Fruit fly (Drosophila melanogaster) whole organism, embryonic: ENCODE results near the gene Glut1.

Experiments
- Blimp-1 ChIP-seq: fragments of 200-800 bp; sonication (Bioruptor generic); optimal IDR thresholded peaks from 3 replicates; lab custom pipeline; 2018; ENCODE audit warnings: missing biosample characterization, missing genetic modification characterization, mild to moderate bottlenecking, moderate library complexity, missing genetic modification reagents
- CG11398 ChIP-seq: fragments of 200-800 bp; sonication (Bioruptor generic); optimal IDR thresholded peaks from 2 replicates; lab custom pipeline; 2016; ENCODE audit warnings: missing biosample characterization, missing genetic modification characterization
- CG12219 ChIP-seq: fragments of 200-800 bp; sonication (Bioruptor generic); optimal IDR thresholded peaks from 3 replicates; lab custom pipeline; 2018; ENCODE audit warnings: missing biosample characterization, mild to moderate bottlenecking, missing genetic modification characterization
- CG12942 ChIP-seq: fragments of 200-800 bp; sonication (Bioruptor generic); optimal IDR thresholded peaks from 3 replicates; lab custom pipeline; 2016; ENCODE audit warnings: missing biosample characterization, missing genetic modification characterization
- CG14441 ChIP-seq: fragments of 200-800 bp; sonication (Bioruptor generic); IDR thresholded peaks from 2 replicates; pipeline ENCODE4 v1.3.6; 2022; ENCODE audit warnings: missing biosample characterization, missing genetic modification characterization
- CG14860 ChIP-seq: fragments of 200-800 bp; sonication (Bioruptor generic); IDR thresholded peaks from 3 replicates; pipeline ENCODE4 v1.3.6; 2022; ENCODE audit warnings: missing biosample characterization, missing genetic modification characterization; ENCODE audit not compliant: partially characterized antibody
- CG16813 ChIP-seq: fragments of 200-800 bp; sonication (Bioruptor generic); IDR thresholded peaks from 3 replicates; pipeline ENCODE4 v1.3.6; 2022; ENCODE audit warnings: missing biosample characterization, missing genetic modification characterization; ENCODE audit not compliant: partially characterized antibody
- CG2712 ChIP-seq: fragments of 200-800 bp; optimal IDR thresholded peaks from 3 replicates; lab custom pipeline; 2019; ENCODE audit warnings: missing biosample characterization, mild to moderate bottlenecking, missing genetic modification characterization, moderate library complexity
- CG30020 ChIP-seq: fragments of 200-800 bp; optimal IDR thresholded peaks from 2 replicates; lab custom pipeline; 2019; ENCODE audit warnings: missing biosample characterization, mild to moderate bottlenecking, missing genetic modification characterization, moderate library complexity
- CG31224 ChIP-seq: fragments of 200-800 bp; sonication (Bioruptor generic); IDR thresholded peaks from 2 replicates; pipeline ENCODE4 v1.3.6; 2022; ENCODE audit warnings: missing biosample characterization, missing genetic modification characterization
- CG31365 ChIP-seq: fragments of 200-800 bp; sonication (Bioruptor generic); optimal IDR thresholded peaks from 2 replicates; lab custom pipeline; 2018; ENCODE audit warnings: missing biosample characterization, mild to moderate bottlenecking, missing genetic modification characterization
- CG32767 ChIP-seq: fragments of 200-800 bp; sonication (Bioruptor generic); IDR thresholded peaks from 2 replicates; pipeline ENCODE4 v1.3.6; 2022; ENCODE audit warnings: missing biosample characterization, missing genetic modification characterization
- CG4707 ChIP-seq: fragments of 200-800 bp; sonication (Bioruptor generic); optimal IDR thresholded peaks from 2 replicates; lab custom pipeline; 2018; ENCODE audit warnings: missing biosample characterization, mild to moderate bottlenecking, missing genetic modification characterization, moderate library complexity
- CG5245 ChIP-seq: fragments of 200-800 bp; sonication (Bioruptor generic); optimal IDR thresholded peaks from 3 replicates; lab custom pipeline; 2016; ENCODE audit warnings: missing biosample characterization, missing genetic modification characterization
- CG6254 ChIP-seq: fragments of 200-800 bp; sonication (Bioruptor generic); optimal IDR thresholded peaks from 3 replicates; lab custom pipeline; 2017; ENCODE audit warnings: mild to moderate bottlenecking, missing biosample characterization, missing genetic modification reagents, missing genetic modification characterization
- CG7963 ChIP-seq: fragments of 200-800 bp; sonication (Bioruptor generic); IDR thresholded peaks from 3 replicates; pipeline ENCODE4 v1.3.6; 2022; ENCODE audit warnings: missing biosample characterization, missing genetic modification characterization; ENCODE audit not compliant: partially characterized antibody
- CG7987 ChIP-seq: fragments of 200-800 bp; sonication (Bioruptor generic); optimal IDR thresholded peaks from 2 replicates; lab custom pipeline; 2018; ENCODE audit warnings: missing biosample characterization, mild to moderate bottlenecking, missing genetic modification characterization, moderate library complexity
- CG9797 ChIP-seq: fragments of 200-800 bp; sonication (Bioruptor generic); optimal IDR thresholded peaks from 3 replicates; lab custom pipeline; 2018; ENCODE audit warnings: missing biosample characterization, mild to moderate bottlenecking, missing genetic modification characterization
- Fer2 ChIP-seq: fragments of 200-800 bp; sonication (Bioruptor generic); optimal IDR thresholded peaks from 2 replicates; lab custom pipeline; 2018; ENCODE audit warnings: missing biosample characterization, mild to moderate bottlenecking, missing genetic modification characterization, moderate library complexity
- HHEX ChIP-seq: fragments of 200-800 bp; sonication (Bioruptor generic); optimal IDR thresholded peaks from 3 replicates; lab custom pipeline; 2017; ENCODE audit warnings: missing biosample characterization, mild to moderate bottlenecking, missing genetic modification characterization, missing genetic modification reagents
- Hand ChIP-seq: fragments of 200-800 bp; sonication (Bioruptor generic); optimal IDR thresholded peaks from 2 replicates; lab custom pipeline; 2017; ENCODE audit warnings: mild to moderate bottlenecking, missing biosample characterization, missing genetic modification reagents, missing genetic modification characterization
- Hey ChIP-seq: fragments of 200-800 bp; sonication (Bioruptor generic); optimal IDR thresholded peaks from 3 replicates; lab custom pipeline; 2018; ENCODE audit warnings: missing biosample characterization, mild to moderate bottlenecking, missing genetic modification characterization
- Jarid2 ChIP-seq: fragments of 200-800 bp; sonication (Bioruptor generic); optimal IDR thresholded peaks from 3 replicates; lab custom pipeline; 2017; ENCODE audit warnings: mild to moderate bottlenecking, missing biosample characterization, missing genetic modification reagents, missing genetic modification characterization
- MESR4 ChIP-seq: fragments of 200-800 bp; sonication (Bioruptor generic); optimal IDR thresholded peaks from 2 replicates; lab custom pipeline; 2018; ENCODE audit warnings: missing biosample characterization, mild to moderate bottlenecking, missing genetic modification characterization, moderate library complexity
- Mad ChIP-seq: fragments of 200-800 bp; sonication (Bioruptor generic); optimal IDR thresholded peaks from 2 replicates; lab custom pipeline; 2016; ENCODE audit warnings: missing biosample characterization, missing genetic modification characterization
- Scr ChIP-seq: fragments of 200-800 bp; sonication (Bioruptor generic); IDR thresholded peaks from 2 replicates; pipeline ENCODE4 v1.3.6; 2022; ENCODE audit warnings: missing biosample characterization, missing genetic modification characterization; ENCODE audit not compliant: partially characterized antibody
- Sry-β ChIP-seq: fragments of 200-800 bp; sonication (Bioruptor generic); optimal IDR thresholded peaks from 2 replicates; lab custom pipeline; 2018; ENCODE audit warnings: missing biosample characterization, mild to moderate bottlenecking, missing genetic modification characterization, moderate library complexity
- Taf1 ChIP-seq: fragments of 200-800 bp; sonication (Bioruptor generic); IDR thresholded peaks from 2 replicates; pipeline ENCODE4 v1.3.6; 2022; ENCODE audit warnings: missing biosample characterization, missing genetic modification characterization
- abd-A ChIP-seq: fragments of 200-800 bp; sonication (Bioruptor generic); optimal IDR thresholded peaks from 3 replicates; lab custom pipeline; 2019; ENCODE audit warnings: missing biosample characterization, mild to moderate bottlenecking, missing genetic modification characterization, moderate library complexity
- ase ChIP-seq: fragments of 200-800 bp; sonication (Bioruptor generic); IDR thresholded peaks from 3 replicates; pipeline ENCODE4 v1.3.6; 2022; ENCODE audit warnings: missing biosample characterization, missing genetic modification characterization
- ash1 ChIP-seq: fragments of 200-800 bp; sonication (Bioruptor generic); optimal IDR thresholded peaks from 2 replicates; lab custom pipeline; 2018; ENCODE audit warnings: missing biosample characterization, mild to moderate bottlenecking, missing genetic modification characterization
- cg ChIP-seq: fragments of 200-800 bp; sonication (Bioruptor generic); optimal IDR thresholded peaks from 3 replicates; lab custom pipeline; 2019; ENCODE audit warnings: missing biosample characterization, mild to moderate bottlenecking, missing genetic modification characterization, moderate library complexity
- chm ChIP-seq: fragments of 200-800 bp; sonication (Bioruptor generic); IDR thresholded peaks from 2 replicates; pipeline ENCODE4 v1.3.6; 2022; ENCODE audit warnings: missing biosample characterization, missing genetic modification characterization
- cwo ChIP-seq: fragments of 200-800 bp; sonication (Bioruptor generic); optimal IDR thresholded peaks from 3 replicates; lab custom pipeline; 2017; ENCODE audit warnings: missing biosample characterization, missing genetic modification characterization, mild to moderate bottlenecking, moderate library complexity, missing genetic modification reagents
- ems ChIP-seq: fragments of 200-800 bp; sonication (Bioruptor generic); optimal IDR thresholded peaks from 3 replicates; lab custom pipeline; 2016; ENCODE audit warnings: missing biosample characterization, missing genetic modification characterization
- en ChIP-seq: fragments of 200-800 bp; sonication (Bioruptor generic); optimal IDR thresholded peaks from 2 replicates; lab custom pipeline; 2016; ENCODE audit warnings: missing biosample characterization, missing genetic modification characterization
- esg ChIP-seq: fragments of 200-800 bp; sonication (Bioruptor generic); conservative IDR thresholded peaks from 2 replicates; pipeline ENCODE4 v1.3.6; 2022; ENCODE audit warnings: missing biosample characterization, missing genetic modification characterization
- eve ChIP-seq, 2 experiments: fragments of >200 bp; optimal IDR thresholded peaks; 2 replicates each; lab custom pipeline; 2017; ENCODE audit warnings: missing biosample characterization in 2 of 2, missing genetic modification characterization in 2 of 2
- gce ChIP-seq: fragments of 200-800 bp; sonication (Bioruptor generic); IDR thresholded peaks from 3 replicates; pipeline ENCODE4 v1.3.6; 2022; ENCODE audit warnings: missing biosample characterization, missing genetic modification characterization
- insv ChIP-seq, 2 experiments: fragments of 200-800 bp; sonication (Bioruptor generic); optimal IDR thresholded peaks; 3 replicates each; lab custom pipeline; 2016 to 2018; ENCODE audit warnings: missing biosample characterization in 2 of 2, missing genetic modification characterization in 2 of 2
- luna ChIP-seq: fragments of 200-800 bp; sonication (Bioruptor generic); optimal IDR thresholded peaks from 2 replicates; lab custom pipeline; 2016; ENCODE audit warnings: missing biosample characterization, missing genetic modification characterization
- maf-S ChIP-seq: fragments of 200-800 bp; sonication (Bioruptor generic); optimal IDR thresholded peaks from 2 replicates; lab custom pipeline; 2016; ENCODE audit warnings: missing biosample characterization, missing genetic modification characterization
- nmo ChIP-seq: fragments of 200-800 bp; sonication (Bioruptor generic); optimal IDR thresholded peaks from 2 replicates; lab custom pipeline; 2018; ENCODE audit warnings: missing biosample characterization, mild to moderate bottlenecking, missing genetic modification characterization, moderate library complexity
- salm ChIP-seq: fragments of 200-800 bp; sonication (Bioruptor generic); optimal IDR thresholded peaks from 2 replicates; lab custom pipeline; 2018; ENCODE audit warnings: missing biosample characterization, mild to moderate bottlenecking, missing genetic modification characterization
- tio ChIP-seq: fragments of 200-800 bp; sonication (Bioruptor generic); optimal IDR thresholded peaks from 2 replicates; lab custom pipeline; 2017; ENCODE audit warnings: missing biosample characterization, missing genetic modification characterization, inconsistent platforms
- trem ChIP-seq: fragments of 200-800 bp; optimal IDR thresholded peaks from 3 replicates; lab custom pipeline; 2019; ENCODE audit warnings: missing biosample characterization, mild to moderate bottlenecking, missing genetic modification characterization, moderate library complexity
- ttk ChIP-seq: fragments of 200-800 bp; sonication (Bioruptor generic); IDR thresholded peaks from 2 replicates; pipeline ENCODE4 v2.1.2; 2022; ENCODE audit warnings: missing biosample characterization, missing genetic modification characterization
- unpg ChIP-seq: fragments of 200-800 bp; sonication (Bioruptor generic); optimal IDR thresholded peaks from 3 replicates; lab custom pipeline; 2018; ENCODE audit warnings: missing biosample characterization, mild to moderate bottlenecking, missing genetic modification characterization, moderate library complexity
- zen ChIP-seq: fragments of 200-800 bp; sonication (Bioruptor generic); optimal IDR thresholded peaks from 3 replicates; lab custom pipeline; 2018; ENCODE audit warnings: missing biosample characterization, mild to moderate bottlenecking, missing genetic modification characterization, moderate library complexity

Gene Glut1

dm6 chr3L:895314-895980, 18.4 kb upstream of the Glut1 start, which contains the start of gene CG34056 (continued):
- TF ChIP-seq gce (GFP tag; lab: Robert Waterston, UW) = peak; percentile 94
- no peak for TF ChIP-seq insv (GFP tag; optimal IDR thresholded peaks at IDR 0.05; lab: Kevin White, UChicago)
- TF ChIP-seq Sry-β = peak; percentile 49
- no peak for TF ChIP-seq Scr
- no peak for TF ChIP-seq Hey (tag; lab: Kevin White, UChicago)
- TF ChIP-seq Blimp-1 = peak; percentile 91
- peak; percentile 85 for TF ChIP-seq ems
- peak; percentile 83 for TF ChIP-seq Fer2 (tag; lab: Kevin White, UChicago)
- peak; percentile 74 for TF ChIP-seq CG4707 (GFP tag; lab: Kevin White, UChicago)
- peak; percentile 80 for TF ChIP-seq trem
- TF ChIP-seq CG12219 (GFP tag; lab: Kevin White, UChicago) = peak; percentile 80
- TF ChIP-seq chm (GFP tag; lab: Robert Waterston, UW) = peak; percentile 95
- peak; percentile 95 for TF ChIP-seq ttk
- peak; percentile 68 for TF ChIP-seq tio (GFP tag; lab: Kevin White, UChicago)
- TF ChIP-seq Hand (GFP tag; lab: Kevin White, UChicago) = peak; percentile 40
- peak; percentile 88 for TF ChIP-seq nmo (GFP tag; lab: Kevin White, UChicago)
- peak; percentile 89 for TF ChIP-seq CG32767 (GFP tag; lab: Robert Waterston, UW)
- TF ChIP-seq CG30020 = no peak
- peak; percentile 73 for TF ChIP-seq CG31365
- peak; percentile 58 for TF ChIP-seq CG7987 (GFP tag; lab: Kevin White, UChicago)
- no peak for TF ChIP-seq CG14860
- peak; percentile 95 for TF ChIP-seq CG2712
- peak; percentile 79 for TF ChIP-seq luna (GFP tag; lab: Kevin White, UChicago)
- peak; percentile 65 for TF ChIP-seq Jarid2 (GFP tag; lab: Kevin White, UChicago)
- TF ChIP-seq CG9797 = peak; percentile 31
- TF ChIP-seq CG14441 (GFP tag; lab: Robert Waterston, UW) = peak; percentile 95
- no peak for TF ChIP-seq CG7963 (GFP tag; lab: Robert Waterston, UW)
- TF ChIP-seq CG5245 = peak; percentile 92
- TF ChIP-seq CG16813 (GFP tag; lab: Robert Waterston, UW) = no peak
- TF ChIP-seq esg (GFP tag; lab: Robert Waterston, UW) = peak; percentile 92
- TF ChIP-seq ase (GFP tag; lab: Robert Waterston, UW) = peak; percentile 90
- TF ChIP-seq unpg = peak; percentile 95
- peak; percentile 89 for TF ChIP-seq CG6254
- TF ChIP-seq cwo (GFP tag; lab: Kevin White, UChicago) = peak; percentile 87
- TF ChIP-seq HHEX = peak; percentile 93
- TF ChIP-seq eve (GFP tag; optimal IDR thresholded peaks at IDR 0.05; lab: Kevin White, UChicago) = no peak
- peak; percentile 38 for TF ChIP-seq CG11398 (GFP tag; lab: Kevin White, UChicago)
- TF ChIP-seq CG12942 = peak; percentile 74
- peak; percentile 5 for TF ChIP-seq MESR4 (GFP tag; lab: Kevin White, UChicago)
- TF ChIP-seq CG31224 (GFP tag; lab: Robert Waterston, UW) = peak; percentile 92
- TF ChIP-seq Mad (GFP tag; lab: Kevin White, UChicago) = peak; percentile 64
- TF ChIP-seq salm (tag; lab: Kevin White, UChicago) = peak; percentile 88
- peak; percentile 54 for TF ChIP-seq en
- peak; percentile 84 for TF ChIP-seq Taf1 (GFP tag; lab: Robert Waterston, UW)
- TF ChIP-seq abd-A = peak; percentile 94
- TF ChIP-seq maf-S = peak; percentile 70
- peak; percentile 88 for TF ChIP-seq zen
- TF ChIP-seq cg (GFP tag; lab: Kevin White, UChicago) = no peak
- peak; percentile 16 for TF ChIP-seq ash1 (GFP tag; lab: Kevin White, UChicago)
